Worm (Caenorhabditis elegans) whole organism, late embryonic: ENCODE measurements around the gene srt-5.

Source experiments
- ceh-34 ChIP-seq: sonication (generic microtip); optimal IDR thresholded peaks from 2 replicates; lab custom pipeline; 2016; ENCODE audit warnings: mild to moderate bottlenecking, missing genetic modification characterization, missing compliant biosample characterization
- ceh-6 ChIP-seq: fragments of 200-800 bp; sonication (Bioruptor generic); optimal IDR thresholded peaks from 2 replicates; lab custom pipeline; 2018; ENCODE audit warnings: mild to moderate bottlenecking, missing genetic modification characterization, missing compliant biosample characterization
- ets-4 ChIP-seq: sonication (generic microtip); optimal IDR thresholded peaks from 2 replicates; lab custom pipeline; 2016; ENCODE audit warnings: missing genetic modification characterization, missing compliant biosample characterization
- gmeb-2 ChIP-seq: sonication (generic microtip); optimal IDR thresholded peaks from 2 replicates; lab custom pipeline; 2016; ENCODE audit warnings: missing genetic modification characterization, inconsistent platforms, missing compliant biosample characterization
- hlh-15 ChIP-seq: sonication (generic microtip); optimal IDR thresholded peaks from 2 replicates; lab custom pipeline; 2016; ENCODE audit warnings: missing genetic modification characterization, missing compliant biosample characterization
- lin-11 ChIP-seq: fragments of 200-800 bp; sonication (Bioruptor generic); optimal IDR thresholded peaks from 2 replicates; lab custom pipeline; 2018; ENCODE audit warnings: mild to moderate bottlenecking, missing genetic modification characterization, missing compliant biosample characterization
- pax-1 ChIP-seq: fragments of 150-350 bp; optimal IDR thresholded peaks from 2 replicates; lab custom pipeline; 2014; ENCODE audit warnings: missing biosample characterization, missing genetic modification characterization
- pqm-1 ChIP-seq: sonication (generic microtip); optimal IDR thresholded peaks from 2 replicates; lab custom pipeline; 2016; ENCODE audit warnings: missing genetic modification characterization, missing compliant biosample characterization
- tbx-2 ChIP-seq: sonication (generic microtip); optimal IDR thresholded peaks from 2 replicates; lab custom pipeline; 2016; ENCODE audit warnings: missing genetic modification characterization, missing compliant biosample characterization
- unc-55 ChIP-seq: sonication (generic microtip); optimal IDR thresholded peaks from 2 replicates; lab custom pipeline; 2017; ENCODE audit warnings: missing biosample characterization, missing genetic modification reagents, missing genetic modification characterization

ce11 chrV:3044837-3045236 is 35.9 kb downstream of the srt-5 start, which contains the start of gene F59D6.1:
- TF ChIP-seq pax-1 (tag; lab: Kevin White, UChicago) (no peak), tbx-2 (tag; lab: Kevin White, UChicago) (no peak), ceh-6 (GFP tag; lab: Kevin White, UChicago) (no peak), gmeb-2 (tag; lab: Kevin White, UChicago) (no peak), pqm-1 (tag; lab: Kevin White, UChicago) (no peak), lin-11 (tag; lab: Kevin White, UChicago) (no peak), ceh-34 (tag; lab: Kevin White, UChicago) (no peak), unc-55 (GFP tag; lab: Kevin White, UChicago) (no peak), hlh-15 (tag; lab: Kevin White, UChicago) (no peak), ets-4 (tag; lab: Kevin White, UChicago) (no peak)
